Worm (Caenorhabditis elegans): ENCODE results near the gene nhr-198.
A peak's percentile ranks its signal among the peaks of the same experiment; 100 is the strongest.

nhr-198 gene

ce11 chrV:15661580-15661979, 32.2 kb upstream of the nhr-198 start:
- TF ChIP-seq lsy-2 (tag; optimal IDR thresholded peaks at IDR 0.05) (peak in 1 of 2 experiments; percentile 20), fkh-4 (tag; optimal IDR thresholded peaks at IDR 0.05; ENCODE audit: borderline replicate concordance) (no peak), ceh-63 (GFP tag; optimal IDR thresholded peaks at IDR 0.05) (no peak), nhr-71 (tag; optimal IDR thresholded peaks at IDR 0.05) (peak; percentile 8), unc-86 (tag; optimal IDR thresholded peaks at IDR 0.05) (no peak), lin-35 (GFP tag; optimal IDR thresholded peaks at IDR 0.05) (no peak), dsc-1 (tag; optimal IDR thresholded peaks at IDR 0.05) (peak; percentile 72), nhr-237 (tag; optimal IDR thresholded peaks at IDR 0.05) (no peak), pax-3 (tag; optimal IDR thresholded peaks at IDR 0.05) (no peak), rnt-1 (tag; optimal IDR thresholded peaks at IDR 0.05) (peak; percentile 52), nhr-28 (tag; optimal IDR thresholded peaks at IDR 0.05) (no peak)

ce11 chrV:15664053-15664661, 29.6 kb upstream of the nhr-198 start:
- TF ChIP-seq elt-2 (tag; optimal IDR thresholded peaks at IDR 0.05) (peak; percentile 15), mdl-1 (tag; optimal IDR thresholded peaks at IDR 0.05) (peak in 1 of 2 experiments; percentile 62), nhr-20 (tag; optimal IDR thresholded peaks at IDR 0.05) (peak; percentile 81), C16A3.4 (tag; optimal IDR thresholded peaks at IDR 0.05) (peak; percentile 47), tbx-2 (tag; optimal IDR thresholded peaks at IDR 0.05) (peak; percentile 20), lin-35 (GFP tag; optimal IDR thresholded peaks at IDR 0.05) (peak; percentile 7 to 58), grh-1 (GFP tag; IDR thresholded peaks at IDR 0.05) (peak; percentile 72), dsc-1 (tag; optimal IDR thresholded peaks at IDR 0.05) (no peak), snu-23 (GFP tag; optimal IDR thresholded peaks at IDR 0.05) (peak; percentile 62), unc-98 (GFP tag; IDR thresholded peaks at IDR 0.05) (no peak), lin-14 (GFP tag; optimal IDR thresholded peaks at IDR 0.05) (peak; percentile 83), ztf-11 (tag; optimal IDR thresholded peaks at IDR 0.05) (no peak), swsn-7 (tag; optimal IDR thresholded peaks at IDR 0.05) (peak; percentile 16), dpl-1 (GFP tag; optimal IDR thresholded peaks at IDR 0.05) (peak; percentile 2 to 23 (median 5)), egl-13 (tag; optimal IDR thresholded peaks at IDR 0.05) (no peak), nhr-12 (tag; optimal IDR thresholded peaks at IDR 0.05) (no peak), irx-1 (tag; optimal IDR thresholded peaks at IDR 0.05) (no peak), rnt-1 (tag; optimal IDR thresholded peaks at IDR 0.05) (peak; percentile 58), skn-1 (tag; optimal IDR thresholded peaks at IDR 0.05) (peak; percentile 12), ceh-63 (GFP tag; optimal IDR thresholded peaks at IDR 0.05) (no peak), tlp-1 (tag; optimal IDR thresholded peaks at IDR 0.05) (no peak), mep-1 (tag; optimal IDR thresholded peaks at IDR 0.05) (peak; percentile 59), elt-3 (tag; optimal IDR thresholded peaks at IDR 0.05) (peak in 3 of 6 experiments; percentile 41 to 63 (median 59)), mab-9 (GFP tag; IDR thresholded peaks at IDR 0.05) (no peak), nhr-71 (tag; optimal IDR thresholded peaks at IDR 0.05) (peak; percentile 67), ceh-82 (tag; optimal IDR thresholded peaks at IDR 0.05) (peak in 1 of 3 experiments; percentile 24), lsy-2 (tag; optimal IDR thresholded peaks at IDR 0.05) (peak; percentile 55 to 71), nhr-77 (tag; optimal IDR thresholded peaks at IDR 0.05) (peak; percentile 50), egl-27 (tag; optimal IDR thresholded peaks at IDR 0.05) (peak in 1 of 2 experiments; percentile 11), blmp-1 (tag; optimal IDR thresholded peaks at IDR 0.05) (peak; percentile 95), unc-130 (tag; optimal IDR thresholded peaks at IDR 0.05) (no peak), efl-1 (optimal IDR thresholded peaks at IDR 0.05) (peak; percentile 29 to 37), efl-1 (GFP tag; optimal IDR thresholded peaks at IDR 0.05 in 1 of 2) (peak; percentile 11 to 84), pag-3 (tag; optimal IDR thresholded peaks at IDR 0.05; ENCODE audit: borderline replicate concordance, insufficient read depth) (peak; percentile 76), nhr-85 (tag) (peak; percentile 89)
